Fruit fly (Drosophila melanogaster) whole organism, embryonic: ENCODE measurements around the gene CG43078.

Source experiments
- Atf-2 ChIP-seq: fragments of 200-800 bp; sonication (Bioruptor generic); optimal IDR thresholded peaks from 2 replicates; lab custom pipeline; 2016; ENCODE audit warnings: missing biosample characterization, missing genetic modification characterization
- Blimp-1 ChIP-seq: fragments of 200-800 bp; sonication (Bioruptor generic); optimal IDR thresholded peaks from 3 replicates; lab custom pipeline; 2018; ENCODE audit warnings: missing biosample characterization, missing genetic modification characterization, mild to moderate bottlenecking, moderate library complexity, missing genetic modification reagents
- C15 ChIP-seq: fragments of 200-800 bp; sonication (Bioruptor generic); IDR thresholded peaks from 3 replicates; pipeline ENCODE4 v1.3.6; 2022; ENCODE audit warnings: missing biosample characterization, missing genetic modification characterization
- CG1024 ChIP-seq: fragments of 200-800 bp; sonication (Bioruptor generic); IDR thresholded peaks from 2 replicates; pipeline ENCODE4 v1.3.6; 2022; ENCODE audit warnings: missing biosample characterization, missing genetic modification characterization
- CG10959 ChIP-seq: fragments of 200-800 bp; sonication (Bioruptor generic); IDR thresholded peaks from 2 replicates; pipeline ENCODE4 v1.3.6; 2022; ENCODE audit warnings: missing biosample characterization, missing genetic modification characterization
- CG11456 ChIP-seq: fragments of 200-800 bp; sonication (Bioruptor generic); IDR thresholded peaks from 3 replicates; pipeline ENCODE4 v1.3.6; 2022; ENCODE audit warnings: missing biosample characterization, missing genetic modification characterization
- CG12071 ChIP-seq: fragments of 200-800 bp; sonication (Bioruptor generic); optimal IDR thresholded peaks from 3 replicates; lab custom pipeline; 2018; ENCODE audit warnings: missing biosample characterization, mild to moderate bottlenecking, missing genetic modification characterization
- CG12391 ChIP-seq: fragments of 200-800 bp; sonication (Bioruptor generic); optimal IDR thresholded peaks from 3 replicates; lab custom pipeline; 2018; ENCODE audit warnings: missing biosample characterization, mild to moderate bottlenecking, missing genetic modification characterization, moderate library complexity
- CG14050 ChIP-seq: fragments of 200-800 bp; sonication (Bioruptor generic); IDR thresholded peaks from 3 replicates; pipeline ENCODE4 v1.3.6; 2022; ENCODE audit warnings: missing biosample characterization, missing genetic modification characterization
- CG15073 ChIP-seq: fragments of 200-800 bp; sonication (Bioruptor generic); optimal IDR thresholded peaks from 2 replicates; lab custom pipeline; 2016; ENCODE audit warnings: missing biosample characterization, missing genetic modification characterization
- CG1529 ChIP-seq: fragments of 200-800 bp; sonication (Bioruptor generic); optimal IDR thresholded peaks from 3 replicates; lab custom pipeline; 2018; ENCODE audit warnings: missing biosample characterization, missing genetic modification characterization
- CG16813 ChIP-seq: fragments of 200-800 bp; sonication (Bioruptor generic); IDR thresholded peaks from 3 replicates; pipeline ENCODE4 v1.3.6; 2022; ENCODE audit warnings: missing biosample characterization, missing genetic modification characterization; ENCODE audit not compliant: partially characterized antibody
- CG17612 ChIP-seq: fragments of 200-800 bp; sonication (Bioruptor generic); IDR thresholded peaks from 2 replicates; pipeline ENCODE4 v1.3.6; 2022; ENCODE audit warnings: missing biosample characterization, missing genetic modification characterization
- CG18619 ChIP-seq: fragments of 200-800 bp; sonication (Bioruptor generic); optimal IDR thresholded peaks from 3 replicates; lab custom pipeline; 2017; ENCODE audit warnings: missing biosample characterization, mild to moderate bottlenecking, missing genetic modification characterization
- CG32532 ChIP-seq: fragments of 200-800 bp; sonication (Bioruptor generic); IDR thresholded peaks from 2 replicates; pipeline ENCODE4 v1.3.6; 2022; ENCODE audit warnings: missing biosample characterization, missing genetic modification characterization
- CG33557 ChIP-seq: fragments of 200-800 bp; sonication (Bioruptor generic); optimal IDR thresholded peaks from 2 replicates; lab custom pipeline; 2019; ENCODE audit warnings: missing biosample characterization, mild to moderate bottlenecking, missing genetic modification characterization, moderate library complexity
- CG3407 ChIP-seq: fragments of 200-800 bp; sonication (Bioruptor generic); optimal IDR thresholded peaks from 2 replicates; lab custom pipeline; 2018; ENCODE audit warnings: missing biosample characterization, mild to moderate bottlenecking, missing genetic modification characterization
- CG34376 ChIP-seq: fragments of 200-800 bp; sonication (Bioruptor generic); optimal IDR thresholded peaks from 2 replicates; lab custom pipeline; 2018; ENCODE audit warnings: missing biosample characterization, mild to moderate bottlenecking, missing genetic modification characterization
- CHES-1-like ChIP-seq: fragments of 200-800 bp; sonication (Bioruptor generic); optimal IDR thresholded peaks from 2 replicates; lab custom pipeline; 2016; ENCODE audit warnings: missing biosample characterization, missing genetic modification characterization
- CoRest ChIP-seq: fragments of 200-800 bp; sonication (Bioruptor generic); optimal IDR thresholded peaks from 3 replicates; lab custom pipeline; 2018; ENCODE audit warnings: missing biosample characterization, mild to moderate bottlenecking, missing genetic modification characterization, moderate library complexity
- Dad ChIP-seq: fragments of 200-800 bp; sonication (Bioruptor generic); optimal IDR thresholded peaks from 3 replicates; lab custom pipeline; 2016; ENCODE audit warnings: missing biosample characterization, missing genetic modification characterization
- Dek ChIP-seq: fragments of 200-800 bp; sonication (Bioruptor generic); optimal IDR thresholded peaks from 3 replicates; lab custom pipeline; 2019; ENCODE audit warnings: missing biosample characterization, mild to moderate bottlenecking, missing genetic modification characterization, moderate library complexity
- Dip2 ChIP-seq: fragments of 200-800 bp; sonication (Bioruptor generic); IDR thresholded peaks from 2 replicates; pipeline ENCODE4 v1.3.6; 2022; ENCODE audit warnings: missing biosample characterization, missing genetic modification characterization
- E2f1 ChIP-seq: fragments of 200-800 bp; sonication (Bioruptor generic); IDR thresholded peaks from 2 replicates; pipeline ENCODE4 v1.3.6; 2022; ENCODE audit warnings: missing biosample characterization, missing genetic modification characterization
- Gug ChIP-seq: fragments of 200-800 bp; sonication (Bioruptor generic); IDR thresholded peaks from 4 replicates; pipeline ENCODE4 v1.3.6; 2022; ENCODE audit warnings: missing biosample characterization, missing genetic modification characterization
- HmgD ChIP-seq: fragments of 200-800 bp; sonication (Bioruptor generic); optimal IDR thresholded peaks from 3 replicates; lab custom pipeline; 2016; ENCODE audit warnings: missing biosample characterization, missing genetic modification characterization
- HmgZ ChIP-seq: fragments of 200-800 bp; sonication (Bioruptor generic); optimal IDR thresholded peaks from 2 replicates; lab custom pipeline; 2018; ENCODE audit warnings: missing biosample characterization, mild to moderate bottlenecking, missing genetic modification characterization
- NFAT ChIP-seq: fragments of 200-800 bp; sonication (Bioruptor generic); IDR thresholded peaks from 2 replicates; pipeline ENCODE4 v1.3.6; 2022; ENCODE audit warnings: missing biosample characterization, missing genetic modification characterization
- Opbp ChIP-seq: fragments of 200-800 bp; sonication (Bioruptor generic); IDR thresholded peaks from 3 replicates; pipeline ENCODE4 v1.3.6; 2022; ENCODE audit warnings: missing biosample characterization, missing genetic modification characterization; ENCODE audit not compliant: partially characterized antibody
- Ssrp ChIP-seq: fragments of 200-800 bp; sonication (Bioruptor generic); optimal IDR thresholded peaks from 2 replicates; lab custom pipeline; 2018; ENCODE audit warnings: missing biosample characterization, mild to moderate bottlenecking, missing genetic modification characterization, moderate library complexity
- Taf1 ChIP-seq: fragments of 200-800 bp; sonication (Bioruptor generic); IDR thresholded peaks from 2 replicates; pipeline ENCODE4 v1.3.6; 2022; ENCODE audit warnings: missing biosample characterization, missing genetic modification characterization
- Tbp ChIP-seq: fragments of >200 bp; optimal IDR thresholded peaks from 2 replicates; lab custom pipeline; 2018; ENCODE audit warnings: missing biosample characterization, missing genetic modification characterization
- amos ChIP-seq: fragments of 200-800 bp; sonication (Bioruptor generic); IDR thresholded peaks from 2 replicates; pipeline ENCODE4 v1.3.6; 2022; ENCODE audit warnings: missing biosample characterization, missing genetic modification characterization; ENCODE audit not compliant: partially characterized antibody
- corto ChIP-seq: fragments of 200-800 bp; sonication (Bioruptor generic); optimal IDR thresholded peaks from 2 replicates; lab custom pipeline; 2016; ENCODE audit warnings: missing biosample characterization, mild to moderate bottlenecking, missing genetic modification characterization, moderate library complexity
- fd3F ChIP-seq: fragments of 200-800 bp; sonication (Bioruptor generic); optimal IDR thresholded peaks from 2 replicates; lab custom pipeline; 2018; ENCODE audit warnings: missing biosample characterization, mild to moderate bottlenecking, missing genetic modification characterization, moderate library complexity
- fd96Cb ChIP-seq: fragments of 200-800 bp; sonication (Bioruptor generic); optimal IDR thresholded peaks from 2 replicates; lab custom pipeline; 2018; ENCODE audit warnings: missing biosample characterization, mild to moderate bottlenecking, missing genetic modification characterization, moderate library complexity
- gsb ChIP-seq: fragments of 200-800 bp; sonication (Bioruptor generic); IDR thresholded peaks from 2 replicates; pipeline ENCODE4 v1.3.6; 2022; ENCODE audit warnings: missing biosample characterization, missing genetic modification characterization
- her ChIP-seq: fragments of 200-800 bp; sonication (Bioruptor generic); optimal IDR thresholded peaks from 2 replicates; lab custom pipeline; 2016; ENCODE audit warnings: missing biosample characterization, missing genetic modification characterization
- hkb ChIP-seq, 2 experiments: fragments of 200-800 bp in 1 of 2; fragments of >200 bp in 1 of 2; sonication (Bioruptor generic) in 1 of 2; IDR thresholded peaks in 1 of 2; optimal IDR thresholded peaks in 1 of 2; 2 replicates each; pipeline versions ENCODE4 v1.3.6 to Lab custom; 2017 to 2022; ENCODE audit warnings: missing biosample characterization in 1 of 2, missing genetic modification characterization in 1 of 2
- kah ChIP-seq: fragments of 200-800 bp; sonication (Bioruptor generic); optimal IDR thresholded peaks from 2 replicates; lab custom pipeline; 2018; ENCODE audit warnings: missing biosample characterization, mild to moderate bottlenecking, missing genetic modification characterization
- luna ChIP-seq: fragments of 200-800 bp; sonication (Bioruptor generic); optimal IDR thresholded peaks from 2 replicates; lab custom pipeline; 2016; ENCODE audit warnings: missing biosample characterization, missing genetic modification characterization
- p53 ChIP-seq: fragments of 200-800 bp; sonication (Bioruptor generic); optimal IDR thresholded peaks from 2 replicates; lab custom pipeline; 2016; ENCODE audit warnings: missing biosample characterization, missing genetic modification characterization
- pros ChIP-seq: fragments of 200-800 bp; sonication (Bioruptor generic); optimal IDR thresholded peaks from 3 replicates; lab custom pipeline; 2019; ENCODE audit warnings: missing biosample characterization, mild to moderate bottlenecking, missing genetic modification characterization, moderate library complexity
- pum ChIP-seq: fragments of 200-800 bp; sonication (Bioruptor generic); optimal IDR thresholded peaks from 2 replicates; lab custom pipeline; 2016; ENCODE audit warnings: missing biosample characterization, missing genetic modification characterization
- pzg ChIP-seq: fragments of 200-800 bp; sonication (Bioruptor generic); optimal IDR thresholded peaks from 3 replicates; lab custom pipeline; 2018; ENCODE audit warnings: missing biosample characterization, mild to moderate bottlenecking, missing genetic modification characterization, moderate library complexity
- shn ChIP-seq: fragments of 200-800 bp; sonication (Bioruptor generic); optimal IDR thresholded peaks from 3 replicates; lab custom pipeline; 2016; ENCODE audit warnings: missing biosample characterization, missing genetic modification characterization
- slou ChIP-seq: fragments of 200-800 bp; sonication (Bioruptor generic); optimal IDR thresholded peaks from 3 replicates; lab custom pipeline; 2016; ENCODE audit warnings: missing biosample characterization, missing genetic modification characterization
- toy ChIP-seq: fragments of 200-800 bp; sonication (Bioruptor generic); IDR thresholded peaks from 2 replicates; pipeline ENCODE4 v1.3.6; 2022; ENCODE audit warnings: missing biosample characterization, missing genetic modification characterization
- vnd ChIP-seq: fragments of 200-800 bp; sonication (Bioruptor generic); IDR thresholded peaks from 3 replicates; pipeline ENCODE4 v1.3.6; 2022; ENCODE audit warnings: missing biosample characterization, missing genetic modification characterization; ENCODE audit not compliant: partially characterized antibody
- wek ChIP-seq: fragments of 200-800 bp; sonication (Bioruptor generic); optimal IDR thresholded peaks from 3 replicates; lab custom pipeline; 2018; ENCODE audit warnings: missing biosample characterization, mild to moderate bottlenecking, missing genetic modification characterization, moderate library complexity
- z ChIP-seq: fragments of 200-800 bp; sonication (Bioruptor generic); IDR thresholded peaks from 3 replicates; pipeline ENCODE4 v1.3.6; 2022; ENCODE audit warnings: missing biosample characterization, missing genetic modification characterization

The CG43078 gene

DNA sequence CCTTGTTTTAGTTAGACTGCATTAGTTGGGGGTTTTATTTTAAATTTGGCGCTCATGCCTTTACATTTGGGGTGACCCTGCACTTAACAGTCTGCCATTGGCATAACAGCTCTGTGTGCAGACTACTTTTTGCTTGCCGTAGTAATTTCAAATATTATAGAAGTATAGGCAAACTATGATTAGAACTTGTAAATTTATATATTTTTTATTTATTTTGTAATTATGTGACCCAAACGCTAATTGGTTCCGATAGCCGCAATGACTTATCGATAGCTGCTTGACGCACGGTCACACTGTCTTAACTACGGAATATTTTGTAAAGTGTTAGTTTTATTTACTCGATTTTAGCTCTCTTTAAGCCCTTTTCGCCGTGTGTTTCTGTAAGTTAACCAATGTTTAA lies 31.9 kb upstream of the CG43078 start, which contains the start of gene rhea (continued):
- TF ChIP-seq CHES-1-like (GFP tag; lab: Kevin White, UChicago): no peak
- TF ChIP-seq CG12071 (GFP tag; lab: Kevin White, UChicago): no peak
- TF ChIP-seq Opbp (GFP tag; lab: Robert Waterston, UW): peak; percentile 80; the same call in 1 of the 3 replicates
- TF ChIP-seq her (GFP tag; lab: Kevin White, UChicago): no peak
- no peak for TF ChIP-seq Atf-2
- no peak for TF ChIP-seq toy (GFP tag; lab: Robert Waterston, UW)
- no peak for TF ChIP-seq fd3F (GFP tag; lab: Kevin White, UChicago)
- no peak for TF ChIP-seq luna (GFP tag; lab: Kevin White, UChicago)
- TF ChIP-seq pum (GFP tag; lab: Kevin White, UChicago): no peak
- no peak for TF ChIP-seq Dad
- TF ChIP-seq Ssrp (tag; lab: Kevin White, UChicago): no peak
- no peak for TF ChIP-seq HmgD (GFP tag; lab: Kevin White, UChicago)
- TF ChIP-seq CG16813 (GFP tag; lab: Robert Waterston, UW): peak; percentile 77
- no peak for TF ChIP-seq CG17612 (GFP tag; lab: Robert Waterston, UW)
- peak; percentile 59; the same call in 2 of the 3 replicates for TF ChIP-seq vnd (GFP tag; lab: Robert Waterston, UW)
- TF ChIP-seq CG15073 (GFP tag; lab: Kevin White, UChicago): no peak
- TF ChIP-seq CG1024 (GFP tag; lab: Robert Waterston, UW): no peak
- no peak for TF ChIP-seq p53
- TF ChIP-seq CG10959 (GFP tag; lab: Robert Waterston, UW): no peak
- TF ChIP-seq Dek: peak; percentile 17
- TF ChIP-seq CG14050: no peak
- TF ChIP-seq CG32532 (GFP tag; lab: Robert Waterston, UW): 0 out of 2 replicates have a peak, but pooled peaks have one; percentile 34
- TF ChIP-seq CG34376: no peak
- TF ChIP-seq corto: no peak
- no peak for TF ChIP-seq pros
- TF ChIP-seq CG1529: no peak
- TF ChIP-seq slou: no peak
- TF ChIP-seq NFAT (GFP tag; lab: Robert Waterston, UW): peak; percentile 61; the same call in 1 of the 2 replicates
- peak; percentile 70 for TF ChIP-seq pzg
- no peak for TF ChIP-seq CG3407
- no peak for TF ChIP-seq Tbp (GFP tag; lab: Kevin White, UChicago)
- no peak for TF ChIP-seq Taf1 (GFP tag; lab: Robert Waterston, UW)
- no peak for TF ChIP-seq Blimp-1 (GFP tag; lab: Kevin White, UChicago)
- TF ChIP-seq hkb (optimal IDR thresholded peaks at IDR 0.05; lab: Kevin White, UChicago): no peak
- TF ChIP-seq hkb (GFP tag; IDR thresholded peaks at IDR 0.05; lab: Robert Waterston, UW): 0 out of 2 replicates have a peak, but pooled peaks have one; percentile 15
- TF ChIP-seq C15 (GFP tag; lab: Robert Waterston, UW): no peak
- TF ChIP-seq shn (GFP tag; lab: Kevin White, UChicago): no peak
- peak; percentile 52 for TF ChIP-seq HmgZ (tag; lab: Kevin White, UChicago)
- TF ChIP-seq CG33557 (GFP tag; lab: Kevin White, UChicago): no peak
- TF ChIP-seq z (GFP tag; lab: Robert Waterston, UW): no peak
- TF ChIP-seq CG18619 (GFP tag; lab: Kevin White, UChicago): no peak
- no peak for TF ChIP-seq kah (GFP tag; lab: Kevin White, UChicago)
- no peak for TF ChIP-seq CG11456 (GFP tag; lab: Robert Waterston, UW)
- no peak for TF ChIP-seq gsb (GFP tag; lab: Robert Waterston, UW)
- TF ChIP-seq fd96Cb (tag; lab: Kevin White, UChicago): no peak
- TF ChIP-seq Gug (GFP tag; lab: Robert Waterston, UW): no peak
- TF ChIP-seq CoRest (tag; lab: Kevin White, UChicago): peak; percentile 18
- TF ChIP-seq amos: peak; percentile 84; the same call in 1 of the 2 replicates
- TF ChIP-seq CG12391 (tag; lab: Kevin White, UChicago): peak; percentile 65
- TF ChIP-seq Dip2 (GFP tag; lab: Robert Waterston, UW): no peak
- TF ChIP-seq E2f1 (GFP tag; lab: Robert Waterston, UW): no peak
- TF ChIP-seq wek (GFP tag; lab: Kevin White, UChicago): no peak
